Worm (Caenorhabditis elegans) whole organism, late embryonic: ENCODE measurements around the gene W08E12.6.
A peak's percentile ranks its signal among the peaks of the same experiment; 100 is the strongest.
"Not testable (repeated sequence)": the region's sequence is repeated elsewhere in the genome, so short reads cannot be mapped to it uniquely, and the experiment has no call there.

Source experiments
- F13H6.1 ChIP-seq: sonication (generic microtip); optimal IDR thresholded peaks from 2 replicates; lab custom pipeline; 2016; ENCODE audit warnings: missing genetic modification characterization, missing compliant biosample characterization
- K02D7.2 ChIP-seq: sonication (generic microtip); optimal IDR thresholded peaks from 2 replicates; lab custom pipeline; 2017; ENCODE audit warnings: mild to moderate bottlenecking, missing genetic modification characterization, missing compliant biosample characterization
- K09A11.1 ChIP-seq: sonication (generic microtip); optimal IDR thresholded peaks from 2 replicates; lab custom pipeline; 2017; ENCODE audit warnings: antibody characterized with exemption, mild to moderate bottlenecking, missing genetic modification characterization, missing compliant biosample characterization; ENCODE audit not compliant: insufficient read depth
- Y22D7AL.16 ChIP-seq: sonication (generic microtip); optimal IDR thresholded peaks from 2 replicates; lab custom pipeline; 2016; ENCODE audit warnings: missing genetic modification characterization, missing compliant biosample characterization
- ama-1 ChIP-seq: fragments of 150-350 bp; optimal IDR thresholded peaks from 2 replicates; lab custom pipeline; 2014
- ceh-18 ChIP-seq: sonication (generic microtip); optimal IDR thresholded peaks from 2 replicates; lab custom pipeline; 2016; ENCODE audit warnings: missing genetic modification characterization, missing compliant biosample characterization
- ceh-2 ChIP-seq: sonication (generic microtip); optimal IDR thresholded peaks from 2 replicates; lab custom pipeline; 2016; ENCODE audit warnings: missing genotype, missing genetic modification characterization, missing compliant biosample characterization
- ceh-22 ChIP-seq: sonication (generic microtip); optimal IDR thresholded peaks from 2 replicates; lab custom pipeline; 2017; ENCODE audit warnings: missing biosample characterization, missing genetic modification characterization
- ceh-24 ChIP-seq: sonication (generic microtip); optimal IDR thresholded peaks from 2 replicates; lab custom pipeline; 2016; ENCODE audit warnings: mild to moderate bottlenecking, missing genetic modification characterization, missing compliant biosample characterization
- ceh-31 ChIP-seq: sonication (generic microtip); optimal IDR thresholded peaks from 2 replicates; lab custom pipeline; 2016; ENCODE audit warnings: missing genetic modification characterization, missing compliant biosample characterization
- ceh-34 ChIP-seq: sonication (generic microtip); optimal IDR thresholded peaks from 2 replicates; lab custom pipeline; 2016; ENCODE audit warnings: mild to moderate bottlenecking, missing genetic modification characterization, missing compliant biosample characterization
- ceh-48 ChIP-seq: sonication (generic microtip); optimal IDR thresholded peaks from 2 replicates; lab custom pipeline; 2016; ENCODE audit warnings: missing genetic modification characterization, inconsistent platforms, missing compliant biosample characterization
- ceh-6 ChIP-seq: fragments of 200-800 bp; sonication (Bioruptor generic); optimal IDR thresholded peaks from 2 replicates; lab custom pipeline; 2018; ENCODE audit warnings: mild to moderate bottlenecking, missing genetic modification characterization, missing compliant biosample characterization
- dmd-4 ChIP-seq: sonication (generic microtip); optimal IDR thresholded peaks from 2 replicates; lab custom pipeline; 2016; ENCODE audit warnings: borderline replicate concordance, missing genetic modification characterization, missing compliant biosample characterization
- elt-2 ChIP-seq: sonication (generic microtip); optimal IDR thresholded peaks from 2 replicates; lab custom pipeline; 2016; ENCODE audit warnings: missing genetic modification reagents, missing genetic modification characterization, missing compliant biosample characterization
- ets-4 ChIP-seq: sonication (generic microtip); optimal IDR thresholded peaks from 2 replicates; lab custom pipeline; 2016; ENCODE audit warnings: missing genetic modification characterization, missing compliant biosample characterization
- fax-1 ChIP-seq: sonication (generic microtip); optimal IDR thresholded peaks from 2 replicates; lab custom pipeline; 2016; ENCODE audit warnings: missing genotype, missing genetic modification characterization, missing compliant biosample characterization
- fkh-6 ChIP-seq: sonication (generic microtip); optimal IDR thresholded peaks from 2 replicates; lab custom pipeline; 2016; ENCODE audit warnings: missing genetic modification characterization, missing compliant biosample characterization
- hlh-8 ChIP-seq: sonication (generic microtip); optimal IDR thresholded peaks from 2 replicates; lab custom pipeline; 2016; ENCODE audit warnings: missing genotype, missing genetic modification characterization, missing compliant biosample characterization
- lim-6 ChIP-seq: sonication (generic microtip); optimal IDR thresholded peaks from 2 replicates; lab custom pipeline; 2016; ENCODE audit warnings: missing genetic modification characterization, missing compliant biosample characterization
- mec-3 ChIP-seq: sonication (generic microtip); optimal IDR thresholded peaks from 2 replicates; lab custom pipeline; 2016; ENCODE audit warnings: borderline replicate concordance, missing genetic modification characterization, missing compliant biosample characterization
- nfya-1 ChIP-seq: sonication (generic microtip); optimal IDR thresholded peaks from 2 replicates; lab custom pipeline; 2017; ENCODE audit warnings: missing genetic modification characterization, mild to moderate bottlenecking, missing compliant biosample characterization, antibody characterized with exemption, moderate library complexity
- nhr-11 ChIP-seq: fragments of 150-350 bp; optimal IDR thresholded peaks from 2 replicates; lab custom pipeline; 2014; ENCODE audit warnings: missing biosample characterization, missing genetic modification characterization
- nhr-232 ChIP-seq: sonication (generic microtip); optimal IDR thresholded peaks from 2 replicates; lab custom pipeline; 2016; ENCODE audit warnings: missing genetic modification characterization, missing compliant biosample characterization
- npax-4 ChIP-seq: sonication (generic microtip); optimal IDR thresholded peaks from 2 replicates; lab custom pipeline; 2016; ENCODE audit warnings: missing genetic modification characterization, missing compliant biosample characterization
- odd-2 ChIP-seq: sonication (generic microtip); optimal IDR thresholded peaks from 2 replicates; lab custom pipeline; 2017; ENCODE audit warnings: antibody characterized with exemption, mild to moderate bottlenecking, missing genetic modification characterization, missing compliant biosample characterization
- pat-9 ChIP-seq: fragments of 200-800 bp; sonication (Bioruptor generic); optimal IDR thresholded peaks from 2 replicates; lab custom pipeline; 2018; ENCODE audit warnings: mild to moderate bottlenecking, missing genetic modification characterization, moderate library complexity, missing compliant biosample characterization
- pax-1 ChIP-seq: fragments of 150-350 bp; optimal IDR thresholded peaks from 2 replicates; lab custom pipeline; 2014; ENCODE audit warnings: missing biosample characterization, missing genetic modification characterization
- pqm-1 ChIP-seq: sonication (generic microtip); optimal IDR thresholded peaks from 2 replicates; lab custom pipeline; 2016; ENCODE audit warnings: missing genetic modification characterization, missing compliant biosample characterization
- pros-1 ChIP-seq: fragments of 150-350 bp; optimal IDR thresholded peaks from 2 replicates; lab custom pipeline; 2014; ENCODE audit warnings: missing biosample characterization, missing genetic modification reagents, missing genetic modification characterization
- ref-2 ChIP-seq: sonication (generic microtip); optimal IDR thresholded peaks from 2 replicates; lab custom pipeline; 2016; ENCODE audit warnings: missing genetic modification characterization, missing compliant biosample characterization
- rnt-1 ChIP-seq: sonication (generic microtip); optimal IDR thresholded peaks from 2 replicates; lab custom pipeline; 2016; ENCODE audit warnings: missing genetic modification characterization, missing compliant biosample characterization
- sdc-2 ChIP-seq: sonication (generic microtip); optimal IDR thresholded peaks from 2 replicates; lab custom pipeline; 2016; ENCODE audit warnings: missing genotype, missing genetic modification characterization, missing compliant biosample characterization
- syd-9 ChIP-seq: sonication (generic microtip); optimal IDR thresholded peaks from 2 replicates; lab custom pipeline; 2016; ENCODE audit warnings: mild to moderate bottlenecking, missing genetic modification characterization, moderate library complexity, missing compliant biosample characterization
- tbx-2 ChIP-seq: sonication (generic microtip); optimal IDR thresholded peaks from 2 replicates; lab custom pipeline; 2016; ENCODE audit warnings: missing genetic modification characterization, missing compliant biosample characterization
- tbx-7 ChIP-seq: sonication (generic microtip); optimal IDR thresholded peaks from 2 replicates; lab custom pipeline; 2016; ENCODE audit warnings: missing genotype, missing genetic modification characterization, missing compliant biosample characterization
- ttx-3 ChIP-seq: sonication (generic microtip); optimal IDR thresholded peaks from 2 replicates; lab custom pipeline; 2016; ENCODE audit warnings: missing genetic modification reagents, missing genetic modification characterization, missing compliant biosample characterization
- unc-3 ChIP-seq, 2 experiments: fragments of 200-800 bp in 1 of 2; sonication (Bioruptor generic) in 1 of 2; sonication (generic microtip) in 1 of 2; conservative IDR thresholded peaks in 1 of 2; optimal IDR thresholded peaks in 1 of 2; 2 replicates each; pipeline versions ENCODE4 v1.3.6 to Lab custom; 2016 to 2022; ENCODE audit warnings: missing compliant biosample characterization in 2 of 2, missing genetic modification characterization in 2 of 2, missing genetic modification reagents in 1 of 2
- unc-42 ChIP-seq: sonication (generic microtip); optimal IDR thresholded peaks from 2 replicates; lab custom pipeline; 2016; ENCODE audit warnings: missing genotype, missing genetic modification characterization, missing compliant biosample characterization
- unc-55 ChIP-seq: sonication (generic microtip); optimal IDR thresholded peaks from 2 replicates; lab custom pipeline; 2017; ENCODE audit warnings: missing biosample characterization, missing genetic modification reagents, missing genetic modification characterization
- unc-86 ChIP-seq: sonication (generic microtip); optimal IDR thresholded peaks from 2 replicates; lab custom pipeline; 2016; ENCODE audit warnings: missing genetic modification characterization, missing compliant biosample characterization

The W08E12.6 gene

ce11 chrIV:3303690-3304089 is 5.3 kb downstream of the W08E12.6 start, which contains the start of gene idpp-12:
TSS of gene idpp-12 (plus strand) at chrIV:3303990.
- not testable (repeated sequence) for TF ChIP-seq ceh-34; tbx-7 (tag; lab: Kevin White, UChicago); ttx-3 (tag; lab: Kevin White, UChicago)

ce11 chrIV:3305575-3305974 is 7.2 kb downstream of the W08E12.6 start, which contains the start of gene W08E12.2:
TSS of gene W08E12.2 (plus strand) at chrIV:3305875.
- no peak for TF ChIP-seq ceh-22 (tag; lab: Kevin White, UChicago)
- no peak for TF ChIP-seq Y22D7AL.16 (tag; lab: Kevin White, UChicago)
- TF ChIP-seq fax-1 (tag; lab: Kevin White, UChicago) = no peak

- TF ChIP-seq lim-6 (tag; lab: Kevin White, UChicago) = no peak
- no peak for TF ChIP-seq npax-4 (tag; lab: Kevin White, UChicago)
- TF ChIP-seq nhr-232 (tag; lab: Kevin White, UChicago) = no peak
- no peak for TF ChIP-seq ceh-24 (tag; lab: Kevin White, UChicago)
- TF ChIP-seq tbx-2 (tag; lab: Kevin White, UChicago) = no peak
- TF ChIP-seq hlh-8 (tag; lab: Kevin White, UChicago) = no peak
- TF ChIP-seq ama-1 (lab: Kevin White, UChicago) = no peak
- TF ChIP-seq unc-86 (tag; lab: Kevin White, UChicago) = no peak
- no peak for TF ChIP-seq pax-1 (tag; lab: Kevin White, UChicago)
- TF ChIP-seq unc-42 (tag; lab: Kevin White, UChicago) = no peak
- TF ChIP-seq F13H6.1 (tag; lab: Kevin White, UChicago) = no peak
- TF ChIP-seq unc-55 = no peak
- TF ChIP-seq ceh-2 (tag; lab: Kevin White, UChicago) = no peak
- TF ChIP-seq pqm-1 = no peak
- no peak for TF ChIP-seq K02D7.2 (tag; lab: Kevin White, UChicago)
- TF ChIP-seq, all 69 proteins: peak for 0
These were observed 9.1 kb downstream of the W08E12.6 start, which contains the start of gene W08E12.9 for ce11 chrIV:3307463-3307862. TSS of gene W08E12.9 (minus strand) at chrIV:3307563.

- no peak for TF ChIP-seq Y22D7AL.16 (tag; lab: Kevin White, UChicago)
- TF ChIP-seq K09A11.1 (tag; lab: Kevin White, UChicago) = no peak
- TF ChIP-seq unc-3 (GFP tag; conservative IDR thresholded peaks at IDR 0.05; lab: Robert Waterston, UW) = no peak
- TF ChIP-seq unc-3 (tag; optimal IDR thresholded peaks at IDR 0.05; lab: Kevin White, UChicago) = no peak
- TF ChIP-seq pros-1 (tag; lab: Kevin White, UChicago) = no peak
- no peak for TF ChIP-seq ttx-3 (tag; lab: Kevin White, UChicago)
- TF ChIP-seq ama-1 (lab: Kevin White, UChicago) = no peak
- no peak for TF ChIP-seq ceh-22 (tag; lab: Kevin White, UChicago)
- no peak for TF ChIP-seq ceh-24 (tag; lab: Kevin White, UChicago)
These were observed 10.5 kb downstream of the W08E12.6 start for ce11 chrIV:3308885-3309284.

ce11 chrIV:3310662-3311219 is 12.3 kb downstream of the W08E12.6 start:
- TF ChIP-seq elt-2 (tag; lab: Kevin White, UChicago) (peak; percentile 42), syd-9 (tag; lab: Kevin White, UChicago) (no peak)

- peak; percentile 14 for TF ChIP-seq ref-2
- TF ChIP-seq dmd-4 = no peak
- no peak for TF ChIP-seq nhr-11
- no peak for TF ChIP-seq syd-9 (tag; lab: Kevin White, UChicago)
- TF ChIP-seq fax-1 (tag; lab: Kevin White, UChicago) = no peak
- TF ChIP-seq ceh-34 = peak; percentile 0
- peak; percentile 64 for TF ChIP-seq rnt-1 (tag; lab: Kevin White, UChicago)
- TF ChIP-seq ets-4 (tag; lab: Kevin White, UChicago) = peak; percentile 30
- TF ChIP-seq ceh-48 = peak; percentile 31
- peak; percentile 15 for TF ChIP-seq tbx-2 (tag; lab: Kevin White, UChicago)
- TF ChIP-seq ceh-6 (GFP tag; lab: Kevin White, UChicago) = no peak
- no peak for TF ChIP-seq elt-2 (tag; lab: Kevin White, UChicago)
- no peak for TF ChIP-seq sdc-2 (tag; lab: Kevin White, UChicago)
- no peak for TF ChIP-seq odd-2 (tag; lab: Kevin White, UChicago)
- TF ChIP-seq pat-9 = no peak
- TF ChIP-seq mec-3 (tag; lab: Kevin White, UChicago) = no peak
- peak; percentile 73 for TF ChIP-seq unc-55
- TF ChIP-seq fkh-6 (tag; lab: Kevin White, UChicago) = no peak
- TF ChIP-seq ceh-18 (tag; lab: Kevin White, UChicago) = peak; percentile 65
- peak; percentile 72 for TF ChIP-seq ceh-31 (tag; lab: Kevin White, UChicago)
- TF ChIP-seq nfya-1 (tag; lab: Kevin White, UChicago) = peak; percentile 10
- TF ChIP-seq npax-4 (tag; lab: Kevin White, UChicago) = no peak
These were observed 12.8 kb downstream of the W08E12.6 start, which contains the start of gene zip-11 for ce11 chrIV:3311243-3311642. TSS of gene zip-11 (plus strand) at chrIV:3311276.
